Fruit fly (Drosophila melanogaster): ENCODE results near the gene scaf6.

Gene scaf6

DNA sequence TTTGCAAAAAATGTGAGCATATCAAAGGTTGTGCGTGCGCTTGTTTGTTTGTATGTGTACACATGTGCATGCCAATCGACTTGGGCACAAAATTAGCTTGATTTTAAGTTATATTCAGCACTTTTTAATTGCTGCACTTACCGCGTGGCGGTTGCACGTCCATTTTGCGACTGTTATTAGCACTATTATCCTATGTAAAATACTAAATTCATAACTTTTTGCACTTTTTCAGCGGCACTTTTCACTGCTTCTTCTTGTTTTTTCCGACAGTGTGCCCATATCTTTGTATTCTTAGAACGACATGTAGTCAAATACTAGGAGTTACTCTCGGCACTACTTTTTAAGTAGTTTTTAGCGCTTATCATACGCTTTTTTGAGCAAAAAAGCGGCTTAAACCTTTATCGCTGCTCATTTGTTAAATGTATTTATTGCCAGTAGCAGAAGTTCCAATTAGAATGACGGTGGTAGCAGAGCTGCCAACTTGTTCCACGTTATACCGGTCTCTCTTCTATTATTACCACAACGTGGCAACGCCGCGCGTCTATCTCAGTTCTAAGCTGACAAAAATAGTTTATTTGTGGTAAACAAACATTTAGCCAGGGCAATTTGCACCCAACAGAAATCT, at the start of gene scaf6, which contains the start of gene Papst2:
Gene scaf6, minus strand, starts transcription at position 278 of the 625 bp plus-strand sequence.
Gene Papst2, plus strand, starts transcription at position 501 of the 625 bp plus-strand sequence.
- no peak for TF ChIP-seq h (optimal IDR thresholded peaks at IDR 0.05)
- no peak for TF ChIP-seq Myc (optimal IDR thresholded peaks at IDR 0.05)
- TF ChIP-seq ttk (optimal IDR thresholded peaks at IDR 0.05): no peak
- no peak for TF ChIP-seq psq (optimal IDR thresholded peaks at IDR 0.05)
- no peak for TF ChIP-seq insv (optimal IDR thresholded peaks at IDR 0.05)
- TF ChIP-seq Sin3A (optimal IDR thresholded peaks at IDR 0.05): no peak

dm6 chr3L:17077273-17077672, 34.9 kb upstream of the scaf6 start:
- no peak for TF ChIP-seq psq (optimal IDR thresholded peaks at IDR 0.05)
- TF ChIP-seq insv (optimal IDR thresholded peaks at IDR 0.05): no peak
- no peak for TF ChIP-seq Sin3A (optimal IDR thresholded peaks at IDR 0.05)
- no peak for TF ChIP-seq ttk (optimal IDR thresholded peaks at IDR 0.05)
- TF ChIP-seq Myc (optimal IDR thresholded peaks at IDR 0.05): no peak
- TF ChIP-seq h (optimal IDR thresholded peaks at IDR 0.05): no peak

- TF ChIP-seq insv (optimal IDR thresholded peaks at IDR 0.05) (no peak), Myc (optimal IDR thresholded peaks at IDR 0.05) (no peak), h (optimal IDR thresholded peaks at IDR 0.05) (no peak)
Measured at dm6 chr3L:17055467-17055877, 13.1 kb upstream of the scaf6 start, which contains the start of gene CG7724. TSS of gene CG7724 (plus strand) at chr3L:17055613.

- no peak for TF ChIP-seq psq (optimal IDR thresholded peaks at IDR 0.05)
- no peak for TF ChIP-seq ttk (optimal IDR thresholded peaks at IDR 0.05)
- no peak for TF ChIP-seq h (optimal IDR thresholded peaks at IDR 0.05)
- TF ChIP-seq insv (optimal IDR thresholded peaks at IDR 0.05): no peak
- TF ChIP-seq Sin3A (optimal IDR thresholded peaks at IDR 0.05): no peak
- no peak for TF ChIP-seq Myc (optimal IDR thresholded peaks at IDR 0.05)
Measured at dm6 chr3L:17053932-17054331, 11.6 kb upstream of the scaf6 start.

dm6 chr3L:17052388-17052905, 10.1 kb upstream of the scaf6 start:
- TF ChIP-seq Myc (optimal IDR thresholded peaks at IDR 0.05) (no peak), Sin3A (optimal IDR thresholded peaks at IDR 0.05) (no peak), h (optimal IDR thresholded peaks at IDR 0.05) (no peak)

DNA sequence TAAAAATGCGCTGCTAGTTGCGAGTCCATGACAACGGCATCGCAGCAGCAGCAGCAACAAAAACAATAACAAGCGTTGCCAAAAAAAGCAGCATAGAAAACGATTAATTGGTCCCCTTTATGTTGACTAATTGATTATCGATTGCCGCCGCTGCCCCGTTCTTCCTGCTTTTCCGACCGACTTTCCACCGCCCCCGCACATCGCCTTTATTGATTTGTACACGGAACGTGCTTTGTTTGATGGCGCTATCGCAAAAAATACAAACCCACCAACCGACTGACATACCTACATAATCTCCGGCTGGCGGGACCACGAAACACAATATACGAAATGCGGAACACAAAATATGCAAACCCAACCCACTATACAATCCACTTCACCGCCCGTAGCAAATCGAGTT, 9.1 kb upstream of the scaf6 start:
- no peak for TF ChIP-seq insv (optimal IDR thresholded peaks at IDR 0.05)
- no peak for TF ChIP-seq psq (optimal IDR thresholded peaks at IDR 0.05)
- no peak for TF ChIP-seq Sin3A (optimal IDR thresholded peaks at IDR 0.05)
- no peak for TF ChIP-seq ttk (optimal IDR thresholded peaks at IDR 0.05)
- no peak for TF ChIP-seq h (optimal IDR thresholded peaks at IDR 0.05)

dm6 chr3L:17050661-17051452, 8.5 kb upstream of the scaf6 start:
- TF ChIP-seq Sin3A (optimal IDR thresholded peaks at IDR 0.05): no peak
- TF ChIP-seq Myc (optimal IDR thresholded peaks at IDR 0.05): no peak
- no peak for TF ChIP-seq psq (optimal IDR thresholded peaks at IDR 0.05)
- TF ChIP-seq h (optimal IDR thresholded peaks at IDR 0.05): no peak
- TF ChIP-seq ttk (optimal IDR thresholded peaks at IDR 0.05): no peak
- TF ChIP-seq insv (optimal IDR thresholded peaks at IDR 0.05): no peak

- TF ChIP-seq insv (optimal IDR thresholded peaks at IDR 0.05): no peak
- no peak for TF ChIP-seq psq (optimal IDR thresholded peaks at IDR 0.05)
- no peak for TF ChIP-seq h (optimal IDR thresholded peaks at IDR 0.05)
- TF ChIP-seq ttk (optimal IDR thresholded peaks at IDR 0.05): no peak
- no peak for TF ChIP-seq Myc (optimal IDR thresholded peaks at IDR 0.05)
- no peak for TF ChIP-seq Sin3A (optimal IDR thresholded peaks at IDR 0.05)
Measured at dm6 chr3L:17049912-17050345, 7.6 kb upstream of the scaf6 start.

DNA sequence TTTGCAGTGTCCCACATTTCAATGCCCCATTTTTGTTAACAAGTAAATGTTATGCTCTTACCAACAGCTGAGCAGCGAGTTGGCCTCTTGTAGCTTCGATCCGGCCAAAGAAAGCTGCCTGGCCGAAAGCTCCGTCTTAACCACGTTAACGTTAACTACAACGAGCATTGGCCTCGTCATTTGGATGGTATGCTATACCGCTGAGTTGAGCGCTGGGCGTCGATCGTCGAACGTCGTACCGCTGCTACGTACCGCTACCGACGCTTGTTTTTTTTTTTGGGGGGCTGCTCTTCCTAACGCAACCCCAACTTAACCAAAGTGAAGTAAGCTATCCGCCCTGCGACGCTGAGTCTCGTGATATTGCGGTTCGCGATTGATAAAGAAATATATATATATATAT, 6.9 kb upstream of the scaf6 start, which contains the start of gene rogdi:
Gene rogdi, plus strand, starts transcription at position 199 of the 400 bp plus-strand sequence.
- TF ChIP-seq ttk (optimal IDR thresholded peaks at IDR 0.05) (no peak), Sin3A (optimal IDR thresholded peaks at IDR 0.05) (no peak)

DNA sequence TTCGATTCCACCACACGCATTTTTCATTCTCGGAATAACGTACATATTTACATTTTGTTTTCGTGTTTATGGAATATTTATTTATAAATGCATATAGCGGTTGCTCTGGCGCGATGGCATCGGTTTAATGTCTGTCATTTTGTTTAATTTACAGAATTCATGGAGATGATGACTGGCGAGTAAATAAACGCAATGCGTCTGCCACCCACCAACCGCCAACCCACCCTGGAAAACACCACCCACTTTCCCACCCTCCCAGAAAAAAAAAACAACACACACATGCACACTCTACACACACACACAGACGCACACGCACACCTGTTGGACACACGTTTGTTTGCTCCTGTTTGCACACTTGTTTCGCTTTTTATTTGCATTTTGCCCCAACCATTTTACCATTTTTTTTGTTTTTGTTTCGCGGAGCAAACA, 5.5 kb upstream of the scaf6 start:
- TF ChIP-seq insv (optimal IDR thresholded peaks at IDR 0.05): no peak
- TF ChIP-seq h (optimal IDR thresholded peaks at IDR 0.05): no peak
- no peak for TF ChIP-seq Sin3A (optimal IDR thresholded peaks at IDR 0.05)
- no peak for TF ChIP-seq ttk (optimal IDR thresholded peaks at IDR 0.05)
- TF ChIP-seq psq (optimal IDR thresholded peaks at IDR 0.05): no peak

DNA sequence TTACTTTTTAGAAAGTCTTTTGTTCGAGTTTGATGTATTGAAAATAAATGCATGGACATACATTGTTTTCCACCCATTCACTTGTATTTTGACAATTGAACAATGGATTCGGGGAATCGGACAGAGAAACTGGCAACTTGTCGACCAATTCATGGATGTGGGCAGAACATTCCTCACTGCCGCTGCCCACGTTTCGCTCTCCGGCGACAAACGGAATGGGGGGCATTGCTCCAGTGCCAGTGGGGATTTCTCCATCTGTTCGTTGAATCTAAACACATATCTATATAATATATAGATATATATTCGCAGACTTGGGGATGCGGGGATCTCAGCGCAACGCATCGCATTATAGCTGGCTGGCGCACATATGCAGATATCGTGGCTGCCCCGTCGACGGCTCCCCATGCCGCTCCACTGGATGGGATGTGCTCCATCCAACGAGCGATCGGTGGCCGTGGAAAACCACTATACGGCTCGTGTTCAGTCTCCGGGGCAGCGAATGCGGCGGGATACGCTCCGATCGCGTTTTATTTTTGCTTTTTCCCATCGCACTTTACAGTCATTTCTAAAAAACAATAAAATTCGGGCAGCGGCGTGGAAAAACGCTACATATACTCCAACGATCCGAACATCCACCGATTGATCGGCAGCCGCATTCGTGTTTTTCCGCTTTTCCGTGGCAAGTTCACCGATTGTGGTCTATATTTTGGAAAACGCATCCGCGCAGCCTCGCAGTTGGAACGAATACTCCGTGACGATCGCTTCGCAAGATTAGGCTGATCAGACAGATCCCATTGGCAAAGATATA, 3.3 kb upstream of the scaf6 start, which contains the start of gene TpnC73F:
Gene TpnC73F, plus strand, starts transcription at position 633 of the 808 bp plus-strand sequence.
- TF ChIP-seq Sin3A (optimal IDR thresholded peaks at IDR 0.05): no peak
- TF ChIP-seq ttk (optimal IDR thresholded peaks at IDR 0.05): no peak
- TF ChIP-seq Myc (optimal IDR thresholded peaks at IDR 0.05): no peak
- TF ChIP-seq h (optimal IDR thresholded peaks at IDR 0.05): no peak
- TF ChIP-seq psq (optimal IDR thresholded peaks at IDR 0.05): no peak
- TF ChIP-seq insv (optimal IDR thresholded peaks at IDR 0.05): no peak

- TF ChIP-seq h (optimal IDR thresholded peaks at IDR 0.05) (no peak), Myc (optimal IDR thresholded peaks at IDR 0.05) (no peak), insv (optimal IDR thresholded peaks at IDR 0.05) (no peak), ttk (optimal IDR thresholded peaks at IDR 0.05) (no peak), Sin3A (optimal IDR thresholded peaks at IDR 0.05) (no peak)
Measured at dm6 chr3L:17044799-17045198, 2.4 kb upstream of the scaf6 start, which contains the start of gene Pop5. TSS of gene Pop5 (minus strand) at chr3L:17045038.

All from Kc167 (cell line).